Fruit fly (Drosophila melanogaster) whole organism, embryonic: Measurements from ENCODE around the gene CG6511.

Experiments
- Atf3 ChIP-seq: fragments of 200-800 bp; sonication (Bioruptor generic); optimal IDR thresholded peaks from 3 replicates; lab custom pipeline; 2016; ENCODE audit warnings: missing biosample characterization, missing genetic modification characterization
- CG10274 ChIP-seq: fragments of 200-800 bp; sonication (Bioruptor generic); optimal IDR thresholded peaks from 3 replicates; lab custom pipeline; 2017; ENCODE audit warnings: missing biosample characterization, mild to moderate bottlenecking, missing genetic modification characterization
- CG10565 ChIP-seq: fragments of 200-800 bp; sonication (Bioruptor generic); optimal IDR thresholded peaks from 3 replicates; lab custom pipeline; 2016; ENCODE audit warnings: missing biosample characterization, mild to moderate bottlenecking, missing genetic modification characterization
- CG12942 ChIP-seq: fragments of 200-800 bp; sonication (Bioruptor generic); optimal IDR thresholded peaks from 3 replicates; lab custom pipeline; 2016; ENCODE audit warnings: missing biosample characterization, missing genetic modification characterization
- CG13287 ChIP-seq: fragments of 200-800 bp; sonication (Bioruptor generic); IDR thresholded peaks from 2 replicates; pipeline ENCODE4 v1.3.6; 2022; ENCODE audit warnings: missing biosample characterization, missing genetic modification characterization; ENCODE audit not compliant: partially characterized antibody
- CG13424 ChIP-seq: fragments of 200-800 bp; sonication (Bioruptor generic); optimal IDR thresholded peaks from 2 replicates; lab custom pipeline; 2019; ENCODE audit warnings: missing biosample characterization, mild to moderate bottlenecking, missing genetic modification characterization, moderate library complexity
- CG13775 ChIP-seq: fragments of 200-800 bp; sonication (Bioruptor generic); optimal IDR thresholded peaks from 3 replicates; lab custom pipeline; 2017; ENCODE audit warnings: missing biosample characterization, mild to moderate bottlenecking, missing genetic modification characterization
- CG15601 ChIP-seq: fragments of 200-800 bp; sonication (Bioruptor generic); optimal IDR thresholded peaks from 3 replicates; lab custom pipeline; 2019; ENCODE audit warnings: missing biosample characterization, mild to moderate bottlenecking, missing genetic modification characterization, moderate library complexity
- CG2129 ChIP-seq: fragments of 200-800 bp; sonication (Bioruptor generic); IDR thresholded peaks from 2 replicates; pipeline ENCODE4 v1.3.6; 2022; ENCODE audit warnings: missing biosample characterization, missing genetic modification characterization; ENCODE audit not compliant: partially characterized antibody
- CG2678 ChIP-seq: fragments of 200-800 bp; sonication (Bioruptor generic); optimal IDR thresholded peaks from 3 replicates; lab custom pipeline; 2019; ENCODE audit warnings: missing biosample characterization, mild to moderate bottlenecking, missing genetic modification characterization, moderate library complexity
- CG30403 ChIP-seq: fragments of 200-800 bp; sonication (Bioruptor generic); optimal IDR thresholded peaks from 3 replicates; lab custom pipeline; 2016; ENCODE audit warnings: missing biosample characterization, missing genetic modification characterization
- CG32767 ChIP-seq: fragments of 200-800 bp; sonication (Bioruptor generic); IDR thresholded peaks from 2 replicates; pipeline ENCODE4 v1.3.6; 2022; ENCODE audit warnings: missing biosample characterization, missing genetic modification characterization
- CG34422 ChIP-seq: fragments of 200-800 bp; sonication (Bioruptor generic); IDR thresholded peaks from 3 replicates; pipeline ENCODE4 v1.3.6; 2022; ENCODE audit warnings: missing biosample characterization, missing genetic modification characterization
- CG5245 ChIP-seq: fragments of 200-800 bp; sonication (Bioruptor generic); optimal IDR thresholded peaks from 3 replicates; lab custom pipeline; 2016; ENCODE audit warnings: missing biosample characterization, missing genetic modification characterization
- CG6175 ChIP-seq: fragments of 200-800 bp; sonication (Bioruptor generic); IDR thresholded peaks from 3 replicates; pipeline ENCODE4 v1.3.6; 2022; ENCODE audit warnings: missing biosample characterization, missing genetic modification characterization
- CG6765 ChIP-seq: fragments of 200-800 bp; sonication (Bioruptor generic); optimal IDR thresholded peaks from 3 replicates; lab custom pipeline; 2017; ENCODE audit warnings: missing biosample characterization, mild to moderate bottlenecking, missing genetic modification characterization
- CG7928 ChIP-seq: fragments of 200-800 bp; sonication (Bioruptor generic); optimal IDR thresholded peaks from 2 replicates; lab custom pipeline; 2017; ENCODE audit warnings: missing biosample characterization, mild to moderate bottlenecking, missing genetic modification characterization
- CG7963 ChIP-seq: fragments of 200-800 bp; sonication (Bioruptor generic); IDR thresholded peaks from 3 replicates; pipeline ENCODE4 v1.3.6; 2022; ENCODE audit warnings: missing biosample characterization, missing genetic modification characterization; ENCODE audit not compliant: partially characterized antibody
- CG9797 ChIP-seq: fragments of 200-800 bp; sonication (Bioruptor generic); optimal IDR thresholded peaks from 3 replicates; lab custom pipeline; 2018; ENCODE audit warnings: missing biosample characterization, mild to moderate bottlenecking, missing genetic modification characterization
- Dip3 ChIP-seq: fragments of 200-800 bp; sonication (Bioruptor generic); optimal IDR thresholded peaks from 3 replicates; lab custom pipeline; 2016; ENCODE audit warnings: missing biosample characterization, missing genetic modification characterization
- Doc2 ChIP-seq: fragments of 200-800 bp; sonication (Bioruptor generic); IDR thresholded peaks from 2 replicates; pipeline ENCODE4 v1.3.6; 2022; ENCODE audit warnings: missing biosample characterization, missing genetic modification characterization
- Doc3 ChIP-seq: fragments of 200-800 bp; sonication (Bioruptor generic); IDR thresholded peaks from 3 replicates; pipeline ENCODE4 v1.3.6; 2022; ENCODE audit warnings: missing biosample characterization, missing genetic modification characterization; ENCODE audit not compliant: partially characterized antibody
- E2f1 ChIP-seq: fragments of 200-800 bp; sonication (Bioruptor generic); IDR thresholded peaks from 2 replicates; pipeline ENCODE4 v1.3.6; 2022; ENCODE audit warnings: missing biosample characterization, missing genetic modification characterization
- Fer3 ChIP-seq: fragments of 200-800 bp; sonication (Bioruptor generic); optimal IDR thresholded peaks from 2 replicates; lab custom pipeline; 2018; ENCODE audit warnings: missing biosample characterization, mild to moderate bottlenecking, missing genetic modification characterization, moderate library complexity
- Hr51 ChIP-seq, 2 experiments: fragments of 200-800 bp; sonication (Bioruptor generic); optimal IDR thresholded peaks; 2 replicates in 1 of 2; 3 replicates in 1 of 2; lab custom pipeline; 2016 to 2018; ENCODE audit warnings: missing biosample characterization in 2 of 2, missing genetic modification characterization in 2 of 2, mild to moderate bottlenecking in 1 of 2, moderate library complexity in 1 of 2
- Jarid2 ChIP-seq: fragments of 200-800 bp; sonication (Bioruptor generic); optimal IDR thresholded peaks from 3 replicates; lab custom pipeline; 2017; ENCODE audit warnings: mild to moderate bottlenecking, missing biosample characterization, missing genetic modification reagents, missing genetic modification characterization
- NK7.1 ChIP-seq: fragments of 200-800 bp; sonication (Bioruptor generic); optimal IDR thresholded peaks from 3 replicates; lab custom pipeline; 2016; ENCODE audit warnings: missing biosample characterization, missing genetic modification characterization
- Ravus ChIP-seq: fragments of 200-800 bp; sonication (Bioruptor generic); IDR thresholded peaks from 2 replicates; pipeline ENCODE4 v1.3.6; 2022; ENCODE audit warnings: missing biosample characterization, missing genetic modification characterization
- Scr ChIP-seq: fragments of 200-800 bp; sonication (Bioruptor generic); IDR thresholded peaks from 2 replicates; pipeline ENCODE4 v1.3.6; 2022; ENCODE audit warnings: missing biosample characterization, missing genetic modification characterization; ENCODE audit not compliant: partially characterized antibody
- Six4 ChIP-seq: fragments of 200-800 bp; sonication (Bioruptor generic); optimal IDR thresholded peaks from 2 replicates; lab custom pipeline; 2016; ENCODE audit warnings: missing biosample characterization, missing genetic modification characterization
- Stat92E ChIP-seq, 3 experiments: fragments of >200 bp in 2 of 3; fragments of 200-800 bp in 1 of 3; sonication (Bioruptor generic) in 1 of 3; optimal IDR thresholded peaks; 2 replicates each; lab custom pipeline; 2017 to 2019; ENCODE audit warnings: missing biosample characterization in 3 of 3, missing genetic modification characterization in 3 of 3, mild to moderate bottlenecking in 1 of 3, moderate library complexity in 1 of 3
- cas ChIP-seq: fragments of 200-800 bp; sonication (Bioruptor generic); IDR thresholded peaks from 2 replicates; pipeline ENCODE4 v1.3.6; 2022; ENCODE audit warnings: missing biosample characterization, missing genetic modification characterization
- cato ChIP-seq: fragments of 200-800 bp; sonication (Bioruptor generic); optimal IDR thresholded peaks from 2 replicates; lab custom pipeline; 2016; ENCODE audit warnings: missing biosample characterization, missing genetic modification characterization, borderline replicate concordance
- fd102C ChIP-seq: fragments of 200-800 bp; sonication (Bioruptor generic); optimal IDR thresholded peaks from 2 replicates; lab custom pipeline; 2018; ENCODE audit warnings: missing biosample characterization, mild to moderate bottlenecking, missing genetic modification characterization, moderate library complexity
- gsb-n ChIP-seq: fragments of 200-800 bp; sonication (Bioruptor generic); optimal IDR thresholded peaks from 3 replicates; lab custom pipeline; 2018; ENCODE audit warnings: missing biosample characterization, mild to moderate bottlenecking, missing genetic modification characterization
- hth ChIP-seq: fragments of >200 bp; optimal IDR thresholded peaks from 2 replicates; lab custom pipeline; 2017; ENCODE audit warnings: inconsistent platforms
- kay ChIP-seq: fragments of 200-800 bp; sonication (Bioruptor generic); optimal IDR thresholded peaks from 2 replicates; lab custom pipeline; 2016; ENCODE audit warnings: missing biosample characterization, missing genetic modification characterization
- kni ChIP-seq: fragments of 200-800 bp; sonication (Bioruptor generic); optimal IDR thresholded peaks from 3 replicates; lab custom pipeline; 2017; ENCODE audit warnings: mild to moderate bottlenecking, missing biosample characterization, missing genetic modification reagents, missing genetic modification characterization
- knrl ChIP-seq: fragments of 200-800 bp; sonication (Bioruptor generic); IDR thresholded peaks from 3 replicates; pipeline ENCODE4 v1.3.6; 2022; ENCODE audit warnings: missing biosample characterization, missing genetic modification characterization; ENCODE audit not compliant: partially characterized antibody
- lilli ChIP-seq: fragments of 200-800 bp; sonication (Bioruptor generic); optimal IDR thresholded peaks from 3 replicates; lab custom pipeline; 2016; ENCODE audit warnings: missing biosample characterization, missing genetic modification characterization
- maf-S ChIP-seq: fragments of 200-800 bp; sonication (Bioruptor generic); optimal IDR thresholded peaks from 2 replicates; lab custom pipeline; 2016; ENCODE audit warnings: missing biosample characterization, missing genetic modification characterization
- mam ChIP-seq: fragments of 200-800 bp; sonication (Bioruptor generic); optimal IDR thresholded peaks from 3 replicates; lab custom pipeline; 2016; ENCODE audit warnings: missing biosample characterization, missing genetic modification characterization
- nerfin-1 ChIP-seq: fragments of 200-800 bp; sonication (Bioruptor generic); optimal IDR thresholded peaks from 3 replicates; lab custom pipeline; 2019; ENCODE audit warnings: missing biosample characterization, mild to moderate bottlenecking, missing genetic modification characterization, moderate library complexity
- pan ChIP-seq, 4 experiments: fragments of >200 bp in 3 of 4; fragments of 200-800 bp in 1 of 4; sonication (Bioruptor generic) in 1 of 4; optimal IDR thresholded peaks in 3 of 4; IDR thresholded peaks in 1 of 4; 2 replicates each; pipeline versions ENCODE4 v1.3.6 to Lab custom; 2017 to 2022; ENCODE audit warnings: missing biosample characterization in 2 of 4, missing genetic modification characterization in 2 of 4, mixed read lengths in 1 of 4
- pfk ChIP-seq: fragments of 200-800 bp; sonication (Bioruptor generic); optimal IDR thresholded peaks from 2 replicates; lab custom pipeline; 2018; ENCODE audit warnings: missing biosample characterization, mild to moderate bottlenecking, missing genetic modification characterization, moderate library complexity
- pho ChIP-seq: fragments of 200-800 bp; sonication (Bioruptor generic); optimal IDR thresholded peaks from 2 replicates; lab custom pipeline; 2016; ENCODE audit warnings: missing biosample characterization, missing genetic modification characterization
- salm ChIP-seq: fragments of 200-800 bp; sonication (Bioruptor generic); optimal IDR thresholded peaks from 2 replicates; lab custom pipeline; 2018; ENCODE audit warnings: missing biosample characterization, mild to moderate bottlenecking, missing genetic modification characterization
- slou ChIP-seq: fragments of 200-800 bp; sonication (Bioruptor generic); optimal IDR thresholded peaks from 3 replicates; lab custom pipeline; 2016; ENCODE audit warnings: missing biosample characterization, missing genetic modification characterization
- tap ChIP-seq: fragments of 200-800 bp; optimal IDR thresholded peaks from 3 replicates; lab custom pipeline; 2019; ENCODE audit warnings: missing biosample characterization, mild to moderate bottlenecking, missing genetic modification characterization, moderate library complexity
- tll ChIP-seq, 2 experiments: fragments of 200-800 bp in 1 of 2; fragments of >200 bp in 1 of 2; sonication (Bioruptor generic) in 1 of 2; optimal IDR thresholded peaks; 2 replicates each; lab custom pipeline; 2017 to 2019; ENCODE audit warnings: missing biosample characterization in 2 of 2, missing genetic modification characterization in 2 of 2, mild to moderate bottlenecking in 1 of 2, moderate library complexity in 1 of 2

Gene CG6511

DNA sequence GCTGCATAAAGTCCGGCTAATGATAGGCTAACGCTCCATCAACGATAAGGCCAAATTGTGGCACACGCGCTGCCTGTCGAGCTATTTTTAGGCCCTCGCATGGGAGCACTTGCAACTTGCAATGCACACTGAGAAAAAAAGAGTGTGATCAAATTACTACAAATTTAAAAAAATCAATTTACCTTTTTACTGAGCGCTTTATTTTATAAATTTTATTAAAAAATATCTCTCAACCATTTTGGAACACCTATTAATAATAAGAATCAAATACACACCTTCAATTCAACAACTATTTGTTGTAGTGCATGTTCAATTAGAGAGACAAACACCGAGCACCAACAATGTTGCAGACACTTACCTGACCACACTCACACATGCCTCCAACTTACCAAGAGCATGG, 44.4 kb downstream of the CG6511 start (continued):
- TF ChIP-seq CG2678 (tag; lab: Kevin White, UChicago) (no peak), slou (GFP tag; lab: Kevin White, UChicago) (no peak), Six4 (no peak), lilli (GFP tag; lab: Kevin White, UChicago) (no peak), CG6175 (no peak), Ravus (GFP tag; lab: Robert Waterston, UW) (peak; percentile 6; the same call in 1 of the 2 replicates), Hr51 (GFP tag; optimal IDR thresholded peaks at IDR 0.05; lab: Kevin White, UChicago) (no peak), CG6765 (GFP tag; lab: Kevin White, UChicago) (no peak), E2f1 (no peak), Doc3 (GFP tag; lab: Robert Waterston, UW) (no peak), NK7.1 (no peak), Scr (GFP tag; lab: Robert Waterston, UW) (no peak), cas (GFP tag; lab: Robert Waterston, UW) (no peak), CG15601 (no peak), pfk (no peak), knrl (GFP tag; lab: Robert Waterston, UW) (no peak), fd102C (no peak), Jarid2 (GFP tag; lab: Kevin White, UChicago) (no peak), kay (GFP tag; lab: Kevin White, UChicago) (no peak), cato (no peak), pan (optimal IDR thresholded peaks at IDR 0.05; lab: Kevin White, UChicago) (no peak), pan (GFP tag; optimal IDR thresholded peaks at IDR 0.05 in 1 of 2, IDR thresholded peaks at IDR 0.05 in 1 of 2) (peak in 1 of 2 experiments; percentile 35), CG9797 (GFP tag; lab: Kevin White, UChicago) (no peak), CG30403 (GFP tag; lab: Kevin White, UChicago) (no peak), salm (tag; lab: Kevin White, UChicago) (no peak), CG10274 (GFP tag; lab: Kevin White, UChicago) (no peak), CG7963 (no peak), nerfin-1 (tag; lab: Kevin White, UChicago) (no peak), Stat92E (GFP tag; optimal IDR thresholded peaks at IDR 0.05; lab: Kevin White, UChicago) (no peak), gsb-n (tag; lab: Kevin White, UChicago) (peak; percentile 77), tll (GFP tag; optimal IDR thresholded peaks at IDR 0.05; lab: Kevin White, UChicago) (no peak), Dip3 (GFP tag; lab: Kevin White, UChicago) (no peak), pho (no peak), hth (lab: Kevin White, UChicago) (no peak), CG13775 (GFP tag; lab: Kevin White, UChicago) (no peak), Atf3 (GFP tag; lab: Kevin White, UChicago) (no peak), CG7928 (no peak), CG32767 (GFP tag; lab: Robert Waterston, UW) (no peak; the same call in 1 of the 2 replicates), Doc2 (GFP tag; lab: Robert Waterston, UW) (no peak), maf-S (GFP tag; lab: Kevin White, UChicago) (no peak), CG10565 (GFP tag; lab: Kevin White, UChicago) (no peak), CG34422 (no peak; the same call in 1 of the 3 replicates), CG13424 (tag; lab: Kevin White, UChicago) (no peak), kni (no peak), tap (tag; lab: Kevin White, UChicago) (no peak), CG12942 (GFP tag; lab: Kevin White, UChicago) (no peak), CG5245 (no peak), CG2129 (GFP tag; lab: Robert Waterston, UW) (no peak), Fer3 (tag; lab: Kevin White, UChicago) (no peak), mam (GFP tag; lab: Kevin White, UChicago) (no peak), CG13287 (no peak)
